Fruit fly (Drosophila melanogaster): Measurements from ENCODE around the gene Ir85a.

Ir85a gene

dm6 chr3R:8784788-8785187 is 9.7 kb upstream of the Ir85a start (continued):
- TF ChIP-seq CG11398 (GFP tag; optimal IDR thresholded peaks at IDR 0.05) (no peak), Eip74EF (GFP tag; optimal IDR thresholded peaks at IDR 0.05) (no peak), CG4730 (GFP tag; IDR thresholded peaks at IDR 0.05) (peak; percentile 37; the same call in 1 of the 2 replicates), Antp (GFP tag; optimal IDR thresholded peaks at IDR 0.05) (peak; percentile 30), CG2129 (GFP tag; IDR thresholded peaks at IDR 0.05; ENCODE audit: partially characterized antibody) (no peak), CG10209 (GFP tag; optimal IDR thresholded peaks at IDR 0.05) (peak; percentile 32), caup (GFP tag; optimal IDR thresholded peaks at IDR 0.05; ENCODE audit: severe bottlenecking) (peak; percentile 37), corto (GFP tag; optimal IDR thresholded peaks at IDR 0.05) (no peak), ash1 (GFP tag; optimal IDR thresholded peaks at IDR 0.05) (no peak), CG12071 (GFP tag; optimal IDR thresholded peaks at IDR 0.05) (peak; percentile 49), Taf1 (GFP tag; IDR thresholded peaks at IDR 0.05) (0 out of 2 replicates have a peak, but pooled peaks have one; percentile 44), ttk (GFP tag; IDR thresholded peaks at IDR 0.05) (peak; percentile 27; the same call in 1 of the 2 replicates), HLH3B (GFP tag; IDR thresholded peaks at IDR 0.05) (peak; percentile 74), Lpt (GFP tag; optimal IDR thresholded peaks at IDR 0.05) (no peak), CG30020 (tag; optimal IDR thresholded peaks at IDR 0.05) (no peak), fu2 (GFP tag; optimal IDR thresholded peaks at IDR 0.05) (peak; percentile 10), sens (GFP tag) (peak; percentile 84), unc-4 (GFP tag; IDR thresholded peaks at IDR 0.05; ENCODE audit: partially characterized antibody) (no peak), z (GFP tag; IDR thresholded peaks at IDR 0.05) (no peak), vnd (GFP tag; IDR thresholded peaks at IDR 0.05; ENCODE audit: partially characterized antibody) (no peak), pan (optimal IDR thresholded peaks at IDR 0.05) (no peak), pan (GFP tag; optimal IDR thresholded peaks at IDR 0.05 in 1 of 2, IDR thresholded peaks at IDR 0.05 in 1 of 2) (peak in 1 of 2 experiments; percentile 80), her (GFP tag; optimal IDR thresholded peaks at IDR 0.05) (no peak), Ets97D (GFP tag; optimal IDR thresholded peaks at IDR 0.05) (no peak), salm (tag; optimal IDR thresholded peaks at IDR 0.05) (no peak), Ptx1 (GFP tag; IDR thresholded peaks at IDR 0.05) (peak; percentile 68), nom (GFP tag; optimal IDR thresholded peaks at IDR 0.05) (no peak), CG7786 (GFP tag; optimal IDR thresholded peaks at IDR 0.05) (peak; percentile 10), cg (GFP tag; optimal IDR thresholded peaks at IDR 0.05) (no peak), CG11456 (GFP tag; IDR thresholded peaks at IDR 0.05) (peak; percentile 70; the same call in 1 of the 3 replicates), nmo (GFP tag; optimal IDR thresholded peaks at IDR 0.05) (peak; percentile 22), ftz-f1 (GFP tag; optimal IDR thresholded peaks at IDR 0.05) (no peak), ro (GFP tag; IDR thresholded peaks at IDR 0.05) (0 out of 2 replicates have a peak, but pooled peaks have one; percentile 23), Mrtf (GFP tag; IDR thresholded peaks at IDR 0.05) (peak; percentile 48; the same call in 1 of the 3 replicates), cas (GFP tag; IDR thresholded peaks at IDR 0.05) (peak; percentile 29; the same call in 1 of the 2 replicates), H15 (GFP tag; IDR thresholded peaks at IDR 0.05) (peak; percentile 54; the same call in 1 of the 3 replicates), tin (GFP tag; optimal IDR thresholded peaks at IDR 0.05) (peak; percentile 30), CG1529 (GFP tag; optimal IDR thresholded peaks at IDR 0.05) (no peak), CG30403 (GFP tag; optimal IDR thresholded peaks at IDR 0.05) (peak; percentile 44), E2f1 (GFP tag; IDR thresholded peaks at IDR 0.05) (peak; percentile 55; the same call in 1 of the 2 replicates), Trl (optimal IDR thresholded peaks at IDR 0.05) (no peak), Trl (GFP tag; optimal IDR thresholded peaks at IDR 0.05) (peak; percentile 24), CG4707 (GFP tag; optimal IDR thresholded peaks at IDR 0.05) (no peak), nerfin-1 (tag; optimal IDR thresholded peaks at IDR 0.05) (no peak), CG13296 (GFP tag; optimal IDR thresholded peaks at IDR 0.05) (no peak), CG12391 (tag; optimal IDR thresholded peaks at IDR 0.05) (no peak), ara (GFP tag; IDR thresholded peaks at IDR 0.05) (0 out of 2 replicates have a peak, but pooled peaks have one; percentile 27), MBD-R2 (GFP tag; IDR thresholded peaks at IDR 0.05) (peak; percentile 25; the same call in 1 of the 2 replicates), CG6689 (GFP tag; IDR thresholded peaks at IDR 0.05) (peak; percentile 35; the same call in 1 of the 2 replicates), CG14667 (GFP tag; IDR thresholded peaks at IDR 0.05) (peak; percentile 28; the same call in 1 of the 2 replicates), CG15479 (GFP tag; optimal IDR thresholded peaks at IDR 0.05) (no peak)

All from whole organism, embryonic.